Fruit fly (Drosophila melanogaster) whole organism, prepupa: ENCODE data around the gene Iris.

Experiments
- Blimp-1 ChIP-seq: fragments of 200-800 bp; sonication (Bioruptor generic); optimal IDR thresholded peaks from 3 replicates; lab custom pipeline; 2017; ENCODE audit warnings: missing biosample characterization, missing genetic modification characterization, mild to moderate bottlenecking, moderate library complexity, missing genetic modification reagents
- CG11902 ChIP-seq: fragments of 200-800 bp; sonication (Bioruptor generic); optimal IDR thresholded peaks from 3 replicates; lab custom pipeline; 2016; ENCODE audit warnings: missing biosample characterization, missing genetic modification characterization
- CG15336 ChIP-seq: fragments of 200-800 bp; sonication (Bioruptor generic); IDR thresholded peaks from 2 replicates; pipeline ENCODE4 v1.3.6; 2022; ENCODE audit warnings: missing biosample characterization, missing genetic modification characterization
- CG1621 ChIP-seq: fragments of 200-800 bp; sonication (Bioruptor generic); optimal IDR thresholded peaks from 3 replicates; lab custom pipeline; 2018; ENCODE audit warnings: missing biosample characterization, mild to moderate bottlenecking, missing genetic modification characterization
- CG16779 ChIP-seq: fragments of 200-800 bp; sonication (Bioruptor generic); optimal IDR thresholded peaks from 3 replicates; lab custom pipeline; 2017; ENCODE audit warnings: missing biosample characterization, mild to moderate bottlenecking, missing genetic modification characterization
- CG3919 ChIP-seq: fragments of 200-800 bp; sonication (Bioruptor generic); optimal IDR thresholded peaks from 3 replicates; lab custom pipeline; 2016; ENCODE audit warnings: missing biosample characterization, missing genetic modification characterization
- CG6163 ChIP-seq: fragments of 200-800 bp; sonication (Bioruptor generic); IDR thresholded peaks from 3 replicates; pipeline ENCODE4 v1.3.6; 2022; ENCODE audit warnings: missing biosample characterization, missing genetic modification characterization
- CG6276 ChIP-seq: fragments of 200-800 bp; sonication (Bioruptor generic); optimal IDR thresholded peaks from 2 replicates; lab custom pipeline; 2017; ENCODE audit warnings: missing biosample characterization, mild to moderate bottlenecking, missing genetic modification characterization
- CG6854 ChIP-seq: fragments of 200-800 bp; sonication (Bioruptor generic); optimal IDR thresholded peaks from 2 replicates; lab custom pipeline; 2017; ENCODE audit warnings: missing biosample characterization, mild to moderate bottlenecking, missing genetic modification characterization
- CG8319 ChIP-seq: fragments of 200-800 bp; sonication (Bioruptor generic); optimal IDR thresholded peaks from 3 replicates; lab custom pipeline; 2016; ENCODE audit warnings: missing biosample characterization, missing genetic modification characterization
- Eip75B ChIP-seq: fragments of 200-800 bp; sonication (Bioruptor generic); optimal IDR thresholded peaks from 3 replicates; lab custom pipeline; 2016; ENCODE audit warnings: missing biosample characterization, missing genetic modification characterization
- Eip78C ChIP-seq: fragments of 200-800 bp; sonication (Bioruptor generic); peaks from one replicate; lab custom pipeline; 2016; ENCODE audit warnings: missing biosample characterization, missing genetic modification characterization
- Eip93F ChIP-seq: fragments of 200-800 bp; sonication (Bioruptor generic); optimal IDR thresholded peaks from 2 replicates; lab custom pipeline; 2016; ENCODE audit warnings: missing biosample characterization, mild to moderate bottlenecking, missing genetic modification characterization
- Ets96B ChIP-seq: fragments of 200-800 bp; optimal IDR thresholded peaks from 2 replicates; lab custom pipeline; 2019; ENCODE audit warnings: missing biosample characterization, mild to moderate bottlenecking, missing genetic modification characterization, moderate library complexity
- Gug ChIP-seq: fragments of 200-800 bp; sonication (Bioruptor generic); IDR thresholded peaks from 2 replicates; pipeline ENCODE4 v1.3.6; 2022; ENCODE audit warnings: missing biosample characterization, missing genetic modification characterization
- Hr39 ChIP-seq: fragments of 200-800 bp; sonication (Bioruptor generic); optimal IDR thresholded peaks from 2 replicates; lab custom pipeline; 2016; ENCODE audit warnings: missing biosample characterization, missing genetic modification characterization
- Hr4 ChIP-seq: fragments of 200-800 bp; sonication (Bioruptor generic); optimal IDR thresholded peaks from 3 replicates; lab custom pipeline; 2016; ENCODE audit warnings: missing biosample characterization, missing genetic modification characterization
- Met ChIP-seq: fragments of 200-800 bp; sonication (Bioruptor generic); optimal IDR thresholded peaks from 3 replicates; lab custom pipeline; 2016; ENCODE audit warnings: missing biosample characterization, missing genetic modification characterization
- OdsH ChIP-seq: fragments of 200-800 bp; sonication (Bioruptor generic); optimal IDR thresholded peaks from 3 replicates; lab custom pipeline; 2016; ENCODE audit warnings: missing biosample characterization, missing genetic modification characterization
- Smox ChIP-seq: fragments of 200-800 bp; sonication (Bioruptor generic); optimal IDR thresholded peaks from 3 replicates; lab custom pipeline; 2016; ENCODE audit warnings: missing biosample characterization, missing genetic modification characterization
- Sox102F ChIP-seq: fragments of 200-800 bp; sonication (Bioruptor generic); optimal IDR thresholded peaks from 2 replicates; lab custom pipeline; 2016; ENCODE audit warnings: missing biosample characterization, mild to moderate bottlenecking, missing genetic modification characterization
- Sox14 ChIP-seq: fragments of 200-800 bp; sonication (Bioruptor generic); optimal IDR thresholded peaks from 3 replicates; lab custom pipeline; 2016; ENCODE audit warnings: missing biosample characterization, missing genetic modification characterization
- achi ChIP-seq: fragments of 200-800 bp; sonication (Bioruptor generic); optimal IDR thresholded peaks from 3 replicates; lab custom pipeline; 2016; ENCODE audit warnings: missing biosample characterization, missing genetic modification characterization
- cyc ChIP-seq: fragments of 200-800 bp; sonication (Bioruptor generic); optimal IDR thresholded peaks from 3 replicates; lab custom pipeline; 2016; ENCODE audit warnings: missing biosample characterization, missing genetic modification characterization
- dac ChIP-seq: fragments of 200-800 bp; sonication (Bioruptor generic); optimal IDR thresholded peaks from 2 replicates; lab custom pipeline; 2017; ENCODE audit warnings: missing biosample characterization, mild to moderate bottlenecking, missing genetic modification characterization
- dsx ChIP-seq: fragments of 200-800 bp; optimal IDR thresholded peaks from 3 replicates; lab custom pipeline; 2019; ENCODE audit warnings: missing biosample characterization, mild to moderate bottlenecking, missing genetic modification characterization, moderate library complexity; ENCODE audit not compliant: poor library complexity, severe bottlenecking
- eg ChIP-seq: fragments of 200-800 bp; sonication (Bioruptor generic); IDR thresholded peaks from 3 replicates; pipeline ENCODE4 v1.3.6; 2022; ENCODE audit warnings: missing biosample characterization, missing genetic modification characterization
- esn ChIP-seq: fragments of 200-800 bp; sonication (Bioruptor generic); optimal IDR thresholded peaks from 2 replicates; lab custom pipeline; 2016; ENCODE audit warnings: missing biosample characterization, mild to moderate bottlenecking, missing genetic modification characterization, moderate library complexity
- fd85E ChIP-seq: fragments of 200-800 bp; sonication (Bioruptor generic); optimal IDR thresholded peaks from 3 replicates; lab custom pipeline; 2016; ENCODE audit warnings: missing biosample characterization, missing genetic modification characterization
- net ChIP-seq: fragments of 200-800 bp; sonication (Bioruptor generic); optimal IDR thresholded peaks from 3 replicates; lab custom pipeline; 2016; ENCODE audit warnings: missing biosample characterization, missing genetic modification characterization
- pdm3 ChIP-seq: fragments of 200-800 bp; sonication (Bioruptor generic); optimal IDR thresholded peaks from 3 replicates; lab custom pipeline; 2016; ENCODE audit warnings: missing biosample characterization, missing genetic modification characterization
- salr ChIP-seq, 2 experiments: fragments of 200-800 bp; sonication (Bioruptor generic); optimal IDR thresholded peaks; 3 replicates each; lab custom pipeline; 2016 to 2018; ENCODE audit warnings: missing biosample characterization in 2 of 2, missing genetic modification characterization in 2 of 2, mild to moderate bottlenecking in 1 of 2
- spab ChIP-seq: fragments of 200-800 bp; sonication (Bioruptor generic); optimal IDR thresholded peaks from 2 replicates; lab custom pipeline; 2017; ENCODE audit warnings: missing biosample characterization, mild to moderate bottlenecking, missing genetic modification characterization, missing genetic modification reagents
- ss ChIP-seq, 2 experiments: fragments of 200-800 bp; sonication (Bioruptor generic); optimal IDR thresholded peaks; 2 replicates in 1 of 2; 3 replicates in 1 of 2; lab custom pipeline; 2017 to 2018; ENCODE audit warnings: mild to moderate bottlenecking in 2 of 2, missing biosample characterization in 2 of 2, missing genetic modification characterization in 2 of 2, moderate library complexity in 1 of 2
- svp ChIP-seq: fragments of 200-800 bp; sonication (Bioruptor generic); peaks from one replicate; lab custom pipeline; 2016; ENCODE audit warnings: missing biosample characterization, missing genetic modification characterization
- topi ChIP-seq: fragments of 200-800 bp; sonication (Bioruptor generic); optimal IDR thresholded peaks from 3 replicates; lab custom pipeline; 2016; ENCODE audit warnings: missing biosample characterization, missing genetic modification characterization
- vri ChIP-seq: fragments of 200-800 bp; sonication (Bioruptor generic); optimal IDR thresholded peaks from 3 replicates; lab custom pipeline; 2016; ENCODE audit warnings: missing biosample characterization, mild to moderate bottlenecking, missing genetic modification characterization

The Iris gene

dm6 chr2L:1144371-1145360 is 10.8 kb upstream of the Iris start (continued):
- TF ChIP-seq Eip93F (GFP tag; lab: Kevin White, UChicago) (peak; percentile 93), topi (GFP tag; lab: Kevin White, UChicago) (peak; percentile 91), Ets96B (tag; lab: Kevin White, UChicago) (peak; percentile 68), spab (GFP tag; lab: Kevin White, UChicago) (peak; percentile 45), CG1621 (tag; lab: Kevin White, UChicago) (peak; percentile 52), net (peak; percentile 55), CG11902 (GFP tag; lab: Kevin White, UChicago) (peak; percentile 65), fd85E (GFP tag; lab: Kevin White, UChicago) (no peak), Blimp-1 (GFP tag; lab: Kevin White, UChicago) (peak; percentile 84), Sox102F (GFP tag; lab: Kevin White, UChicago) (peak; percentile 91), Hr39 (GFP tag; lab: Kevin White, UChicago) (peak; percentile 94), OdsH (peak; percentile 82), Sox14 (GFP tag; lab: Kevin White, UChicago) (peak; percentile 87), CG3919 (GFP tag; lab: Kevin White, UChicago) (peak; percentile 78), Smox (GFP tag; lab: Kevin White, UChicago) (peak; percentile 89), CG6854 (GFP tag; lab: Kevin White, UChicago) (peak; percentile 53), CG15336 (peak; percentile 61)

- no peak for TF ChIP-seq dac (GFP tag; lab: Kevin White, UChicago)
- no peak for TF ChIP-seq topi (GFP tag; lab: Kevin White, UChicago)
- TF ChIP-seq eg (GFP tag; lab: Robert Waterston, UW) = no peak
- TF ChIP-seq spab (GFP tag; lab: Kevin White, UChicago) = no peak
- TF ChIP-seq dsx (GFP tag; lab: Kevin White, UChicago) = no peak
- no peak for TF ChIP-seq fd85E (GFP tag; lab: Kevin White, UChicago)
- TF ChIP-seq, all 60 proteins: peak for 0
These were observed 9.4 kb upstream of the Iris start for dm6 chr2L:1143286-1143685.

- TF ChIP-seq spab (GFP tag; lab: Kevin White, UChicago) (no peak), CG6854 (GFP tag; lab: Kevin White, UChicago) (peak; percentile 58), CG6276 (GFP tag; lab: Kevin White, UChicago) (peak; percentile 89), CG6163 (peak; percentile 23; the same call in 1 of the 3 replicates), Eip93F (GFP tag; lab: Kevin White, UChicago) (no peak), Eip78C (peak; percentile 62), pdm3 (GFP tag; lab: Kevin White, UChicago) (no peak), dsx (GFP tag; lab: Kevin White, UChicago) (no peak), svp (GFP tag; lab: Kevin White, UChicago) (peak; percentile 68), net (peak; percentile 19), cyc (GFP tag; lab: Kevin White, UChicago) (no peak), Ets96B (tag; lab: Kevin White, UChicago) (no peak), Hr39 (GFP tag; lab: Kevin White, UChicago) (no peak), Eip75B (GFP tag; lab: Kevin White, UChicago) (peak; percentile 54), Hr4 (GFP tag; lab: Kevin White, UChicago) (no peak), salr (GFP tag; optimal IDR thresholded peaks at IDR 0.05; lab: Kevin White, UChicago) (no peak), esn (GFP tag; lab: Kevin White, UChicago) (peak; percentile 39), achi (GFP tag; lab: Kevin White, UChicago) (no peak), CG15336 (0 out of 2 replicates have a peak, but pooled peaks have one; percentile 17), ss (GFP tag; optimal IDR thresholded peaks at IDR 0.05; lab: Kevin White, UChicago) (peak; percentile 2 to 52), Gug (GFP tag; lab: Robert Waterston, UW) (no peak), CG1621 (tag; lab: Kevin White, UChicago) (no peak), Met (GFP tag; lab: Kevin White, UChicago) (peak; percentile 28), fd85E (GFP tag; lab: Kevin White, UChicago) (peak; percentile 34), CG3919 (GFP tag; lab: Kevin White, UChicago) (peak; percentile 19), vri (GFP tag; lab: Kevin White, UChicago) (peak; percentile 48), CG8319 (GFP tag; lab: Kevin White, UChicago) (no peak), CG16779 (no peak)
These were observed 8.9 kb upstream of the Iris start, which contains the start of gene MFS3 for dm6 chr2L:1142730-1143281. TSS of gene MFS3 (plus strand) at chr2L:1143201.
